Worm (Caenorhabditis elegans): Measurements from ENCODE around the gene T04F8.7.

- TF ChIP-seq unc-39 (tag; optimal IDR thresholded peaks at IDR 0.05) (no peak), ama-1 (optimal IDR thresholded peaks at IDR 0.05) (no peak), egl-27 (tag; optimal IDR thresholded peaks at IDR 0.05) (no peak), skn-1 (tag; optimal IDR thresholded peaks at IDR 0.05) (no peak), daf-16 (GFP tag; optimal IDR thresholded peaks at IDR 0.05) (peak in 1 of 2 experiments; percentile 9), daf-16 (tag; optimal IDR thresholded peaks at IDR 0.05) (peak; percentile 99), ceh-82 (tag; optimal IDR thresholded peaks at IDR 0.05) (no peak)
Observed at ce11 chrX:11727761-11728160, 47.0 kb upstream of the T04F8.7 start, which contains the start of the genes gst-42 and D1053.2.
